Fruit fly (Drosophila melanogaster): ENCODE measurements around the gene Rph.

The Rph gene

dm6 chrX:10717869-10718268, 39.6 kb downstream of the Rph start (continued):
- TF ChIP-seq crp (GFP tag; optimal IDR thresholded peaks at IDR 0.05) (no peak), row (GFP tag; IDR thresholded peaks at IDR 0.05) (peak; percentile 60), CG3726 (GFP tag; IDR thresholded peaks at IDR 0.05) (no peak), ara (GFP tag; IDR thresholded peaks at IDR 0.05) (no peak), Trl (optimal IDR thresholded peaks at IDR 0.05) (no peak), Trl (GFP tag; optimal IDR thresholded peaks at IDR 0.05) (no peak), sima (GFP tag; optimal IDR thresholded peaks at IDR 0.05) (no peak), MTF-1 (GFP tag; optimal IDR thresholded peaks at IDR 0.05; ENCODE audit: borderline replicate concordance) (no peak), CG31365 (tag; optimal IDR thresholded peaks at IDR 0.05) (no peak), Nf-YC (tag; optimal IDR thresholded peaks at IDR 0.05) (no peak), NC2β (GFP tag; optimal IDR thresholded peaks at IDR 0.05) (no peak), gsb-n (tag; optimal IDR thresholded peaks at IDR 0.05) (peak; percentile 5), ewg (GFP tag; optimal IDR thresholded peaks at IDR 0.05) (peak; percentile 12), cas (GFP tag; IDR thresholded peaks at IDR 0.05) (no peak), Sry-β (GFP tag; optimal IDR thresholded peaks at IDR 0.05) (no peak), BEAF-32 (GFP tag; optimal IDR thresholded peaks at IDR 0.05) (no peak), Usf (GFP tag; optimal IDR thresholded peaks at IDR 0.05) (no peak), Oaz (GFP tag; IDR thresholded peaks at IDR 0.05) (peak; percentile 18; the same call in 1 of the 2 replicates), CG11723 (GFP tag; optimal IDR thresholded peaks at IDR 0.05) (no peak), gsb (GFP tag; IDR thresholded peaks at IDR 0.05) (no peak), CG17385 (GFP tag; optimal IDR thresholded peaks at IDR 0.05) (peak; percentile 32), lov (optimal IDR thresholded peaks at IDR 0.05) (no peak), lov (GFP tag; IDR thresholded peaks at IDR 0.05) (no peak), Stat92E (GFP tag; optimal IDR thresholded peaks at IDR 0.05) (no peak), wor (GFP tag; IDR thresholded peaks at IDR 0.05) (peak; percentile 27; the same call in 1 of the 2 replicates), CrebB (tag; optimal IDR thresholded peaks at IDR 0.05) (no peak), Sin3A (optimal IDR thresholded peaks at IDR 0.05) (no peak), ci (GFP tag; IDR thresholded peaks at IDR 0.05) (peak; percentile 74; the same call in 2 of the 3 replicates), CG8388 (GFP tag; optimal IDR thresholded peaks at IDR 0.05) (peak; percentile 30), HmgD (GFP tag; optimal IDR thresholded peaks at IDR 0.05) (no peak), insv (GFP tag; optimal IDR thresholded peaks at IDR 0.05) (no peak), Abd-B (GFP tag; optimal IDR thresholded peaks at IDR 0.05) (no peak), org-1 (GFP tag; optimal IDR thresholded peaks at IDR 0.05) (peak; percentile 43), Atf3 (GFP tag; optimal IDR thresholded peaks at IDR 0.05) (no peak), eyg (GFP tag; optimal IDR thresholded peaks at IDR 0.05) (no peak), zfh1 (GFP tag; IDR thresholded peaks at IDR 0.05) (peak; percentile 51; the same call in 1 of the 3 replicates), mld (GFP tag; IDR thresholded peaks at IDR 0.05; ENCODE audit: partially characterized antibody) (no peak), Awh (GFP tag; IDR thresholded peaks at IDR 0.05) (0 out of 2 replicates have a peak, but pooled peaks have one; percentile 16), Dll (GFP tag; IDR thresholded peaks at IDR 0.05; ENCODE audit: partially characterized antibody) (no peak), CG7357 (GFP tag; IDR thresholded peaks at IDR 0.05) (peak; percentile 50; the same call in 1 of the 3 replicates), H2.0 (GFP tag; IDR thresholded peaks at IDR 0.05) (0 out of 2 replicates have a peak, but pooled peaks have one; percentile 6), ERR (GFP tag; optimal IDR thresholded peaks at IDR 0.05) (no peak), CG8924 (tag; optimal IDR thresholded peaks at IDR 0.05) (peak; percentile 31), Doc3 (GFP tag; IDR thresholded peaks at IDR 0.05; ENCODE audit: partially characterized antibody) (no peak), CTCF (GFP tag; optimal IDR thresholded peaks at IDR 0.05) (no peak), CG7271 (tag; optimal IDR thresholded peaks at IDR 0.05) (no peak), gcm2 (GFP tag; optimal IDR thresholded peaks at IDR 0.05) (no peak), Mes4 (GFP tag; optimal IDR thresholded peaks at IDR 0.05) (no peak), pita (GFP tag; optimal IDR thresholded peaks at IDR 0.05) (no peak), CG11093 (GFP tag; IDR thresholded peaks at IDR 0.05) (no peak), CG1024 (GFP tag; IDR thresholded peaks at IDR 0.05) (no peak), CG4328 (GFP tag; optimal IDR thresholded peaks at IDR 0.05) (no peak), jing (GFP tag; optimal IDR thresholded peaks at IDR 0.05) (peak; percentile 19)

Data from whole organism, embryonic.